Fruit fly (Drosophila melanogaster): ENCODE data around the gene CG13002.

DNA sequence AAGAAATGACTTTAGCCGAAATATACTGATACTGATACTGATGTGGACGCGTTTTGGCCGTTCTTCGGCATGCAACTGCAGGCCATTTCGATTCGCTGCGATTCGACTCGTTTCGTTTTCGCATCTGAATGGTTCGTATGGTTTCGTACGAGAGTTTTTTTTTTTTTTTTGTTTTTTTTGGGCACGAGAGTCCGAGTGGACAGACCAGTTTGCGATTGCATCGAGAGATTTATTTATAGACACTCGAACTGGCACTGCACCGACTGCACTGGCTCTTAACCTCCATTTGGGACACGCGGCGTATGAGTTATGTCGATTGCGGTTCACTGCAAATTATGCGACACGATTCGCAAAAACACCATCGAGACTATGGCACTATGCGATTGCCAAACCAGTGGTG lies 16.5 kb downstream of the CG13002 start:
- TF ChIP-seq kay (GFP tag; ENCODE audit: borderline replicate concordance), result no peak
- TF ChIP-seq pad (GFP tag; optimal IDR thresholded peaks at IDR 0.05), result no peak
- no peak for TF ChIP-seq cic (GFP tag; optimal IDR thresholded peaks at IDR 0.05)
- TF ChIP-seq Mnt (GFP tag; optimal IDR thresholded peaks at IDR 0.05), result no peak
- no peak for TF ChIP-seq Hr96 (GFP tag; optimal IDR thresholded peaks at IDR 0.05)
- TF ChIP-seq Crg-1 (GFP tag; optimal IDR thresholded peaks at IDR 0.05), result no peak
- TF ChIP-seq Clk (GFP tag; optimal IDR thresholded peaks at IDR 0.05), result no peak

All from whole organism, adult.